Fruit fly (Drosophila melanogaster) whole organism, prepupa: ENCODE measurements around the gene bero.

Experiments
- Blimp-1 ChIP-seq: fragments of 200-800 bp; sonication (Bioruptor generic); optimal IDR thresholded peaks from 3 replicates; lab custom pipeline; 2017; ENCODE audit warnings: missing biosample characterization, missing genetic modification characterization, mild to moderate bottlenecking, moderate library complexity, missing genetic modification reagents
- CG11294 ChIP-seq: fragments of 200-800 bp; sonication (Bioruptor generic); IDR thresholded peaks from 2 replicates; pipeline ENCODE4 v1.3.6; 2022; ENCODE audit warnings: missing biosample characterization, missing genetic modification characterization
- CG11762 ChIP-seq: fragments of 200-800 bp; sonication (Bioruptor generic); optimal IDR thresholded peaks from 3 replicates; lab custom pipeline; 2016; ENCODE audit warnings: missing biosample characterization, missing genetic modification characterization; ENCODE audit not compliant: insufficient read depth
- CG15336 ChIP-seq: fragments of 200-800 bp; sonication (Bioruptor generic); IDR thresholded peaks from 2 replicates; pipeline ENCODE4 v1.3.6; 2022; ENCODE audit warnings: missing biosample characterization, missing genetic modification characterization
- CG16779 ChIP-seq: fragments of 200-800 bp; sonication (Bioruptor generic); optimal IDR thresholded peaks from 3 replicates; lab custom pipeline; 2017; ENCODE audit warnings: missing biosample characterization, mild to moderate bottlenecking, missing genetic modification characterization
- CG3032 ChIP-seq: fragments of 200-800 bp; optimal IDR thresholded peaks from 2 replicates; lab custom pipeline; 2019; ENCODE audit warnings: missing biosample characterization, mild to moderate bottlenecking, missing genetic modification characterization, moderate library complexity
- CG3919 ChIP-seq: fragments of 200-800 bp; sonication (Bioruptor generic); optimal IDR thresholded peaks from 3 replicates; lab custom pipeline; 2016; ENCODE audit warnings: missing biosample characterization, missing genetic modification characterization
- CG4318 ChIP-seq: fragments of 200-800 bp; sonication (Bioruptor generic); optimal IDR thresholded peaks from 3 replicates; lab custom pipeline; 2017; ENCODE audit warnings: missing biosample characterization, mild to moderate bottlenecking, missing genetic modification characterization
- CG6163 ChIP-seq: fragments of 200-800 bp; sonication (Bioruptor generic); IDR thresholded peaks from 3 replicates; pipeline ENCODE4 v1.3.6; 2022; ENCODE audit warnings: missing biosample characterization, missing genetic modification characterization
- CG6792 ChIP-seq: fragments of 200-800 bp; sonication (Bioruptor generic); optimal IDR thresholded peaks from 3 replicates; lab custom pipeline; 2016; ENCODE audit warnings: missing biosample characterization, missing genetic modification characterization
- CG6854 ChIP-seq: fragments of 200-800 bp; sonication (Bioruptor generic); optimal IDR thresholded peaks from 2 replicates; lab custom pipeline; 2017; ENCODE audit warnings: missing biosample characterization, mild to moderate bottlenecking, missing genetic modification characterization
- CG7368 ChIP-seq: fragments of 200-800 bp; sonication (Bioruptor generic); optimal IDR thresholded peaks from 3 replicates; lab custom pipeline; 2016; ENCODE audit warnings: missing biosample characterization, missing genetic modification characterization
- CG8319 ChIP-seq: fragments of 200-800 bp; sonication (Bioruptor generic); optimal IDR thresholded peaks from 3 replicates; lab custom pipeline; 2016; ENCODE audit warnings: missing biosample characterization, missing genetic modification characterization
- CG9139 ChIP-seq: fragments of 200-800 bp; sonication (Bioruptor generic); optimal IDR thresholded peaks from 3 replicates; lab custom pipeline; 2017; ENCODE audit warnings: missing biosample characterization, mild to moderate bottlenecking, missing genetic modification characterization
- Eip78C ChIP-seq: fragments of 200-800 bp; sonication (Bioruptor generic); peaks from one replicate; lab custom pipeline; 2016; ENCODE audit warnings: missing biosample characterization, missing genetic modification characterization
- Ets96B ChIP-seq: fragments of 200-800 bp; optimal IDR thresholded peaks from 2 replicates; lab custom pipeline; 2019; ENCODE audit warnings: missing biosample characterization, mild to moderate bottlenecking, missing genetic modification characterization, moderate library complexity
- Hr38 ChIP-seq: sonication (Bioruptor generic); optimal IDR thresholded peaks from 2 replicates; lab custom pipeline; 2016; ENCODE audit warnings: missing biosample characterization, missing genetic modification characterization
- Hr39 ChIP-seq: fragments of 200-800 bp; sonication (Bioruptor generic); optimal IDR thresholded peaks from 2 replicates; lab custom pipeline; 2016; ENCODE audit warnings: missing biosample characterization, missing genetic modification characterization
- Met ChIP-seq: fragments of 200-800 bp; sonication (Bioruptor generic); optimal IDR thresholded peaks from 3 replicates; lab custom pipeline; 2016; ENCODE audit warnings: missing biosample characterization, missing genetic modification characterization
- achi ChIP-seq: fragments of 200-800 bp; sonication (Bioruptor generic); optimal IDR thresholded peaks from 3 replicates; lab custom pipeline; 2016; ENCODE audit warnings: missing biosample characterization, missing genetic modification characterization
- cyc ChIP-seq: fragments of 200-800 bp; sonication (Bioruptor generic); optimal IDR thresholded peaks from 3 replicates; lab custom pipeline; 2016; ENCODE audit warnings: missing biosample characterization, missing genetic modification characterization
- dac ChIP-seq: fragments of 200-800 bp; sonication (Bioruptor generic); optimal IDR thresholded peaks from 2 replicates; lab custom pipeline; 2017; ENCODE audit warnings: missing biosample characterization, mild to moderate bottlenecking, missing genetic modification characterization
- dsx ChIP-seq: fragments of 200-800 bp; optimal IDR thresholded peaks from 3 replicates; lab custom pipeline; 2019; ENCODE audit warnings: missing biosample characterization, mild to moderate bottlenecking, missing genetic modification characterization, moderate library complexity; ENCODE audit not compliant: poor library complexity, severe bottlenecking
- eg ChIP-seq: fragments of 200-800 bp; sonication (Bioruptor generic); IDR thresholded peaks from 3 replicates; pipeline ENCODE4 v1.3.6; 2022; ENCODE audit warnings: missing biosample characterization, missing genetic modification characterization
- esn ChIP-seq: fragments of 200-800 bp; sonication (Bioruptor generic); optimal IDR thresholded peaks from 2 replicates; lab custom pipeline; 2016; ENCODE audit warnings: missing biosample characterization, mild to moderate bottlenecking, missing genetic modification characterization, moderate library complexity
- fd59A ChIP-seq: fragments of 200-800 bp; sonication (Bioruptor generic); optimal IDR thresholded peaks from 2 replicates; lab custom pipeline; 2017; ENCODE audit warnings: missing biosample characterization, mild to moderate bottlenecking, missing genetic modification characterization, missing genetic modification reagents
- fkh ChIP-seq: fragments of 200-800 bp; sonication (Bioruptor generic); optimal IDR thresholded peaks from 3 replicates; lab custom pipeline; 2017; ENCODE audit warnings: missing biosample characterization, mild to moderate bottlenecking, missing genetic modification characterization, moderate library complexity
- lz ChIP-seq: fragments of 200-800 bp; sonication (Bioruptor generic); optimal IDR thresholded peaks from 3 replicates; lab custom pipeline; 2016; ENCODE audit warnings: missing biosample characterization, missing genetic modification characterization
- net ChIP-seq: fragments of 200-800 bp; sonication (Bioruptor generic); optimal IDR thresholded peaks from 3 replicates; lab custom pipeline; 2016; ENCODE audit warnings: missing biosample characterization, missing genetic modification characterization
- svp ChIP-seq: fragments of 200-800 bp; sonication (Bioruptor generic); peaks from one replicate; lab custom pipeline; 2016; ENCODE audit warnings: missing biosample characterization, missing genetic modification characterization
- vri ChIP-seq: fragments of 200-800 bp; sonication (Bioruptor generic); optimal IDR thresholded peaks from 3 replicates; lab custom pipeline; 2016; ENCODE audit warnings: missing biosample characterization, mild to moderate bottlenecking, missing genetic modification characterization

The bero gene

dm6 chr2L:20896681-20897341, 38.3 kb downstream of the bero start:
- TF ChIP-seq CG3032: no peak
- peak; percentile 13 for TF ChIP-seq Eip78C
- peak; percentile 76 for TF ChIP-seq fkh (GFP tag; lab: Kevin White, UChicago)
- TF ChIP-seq, all 60 proteins: peak for 2

- no peak for TF ChIP-seq vri (GFP tag; lab: Kevin White, UChicago)
- no peak for TF ChIP-seq lz (GFP tag; lab: Kevin White, UChicago)
- TF ChIP-seq CG16779: no peak
Observed at dm6 chr2L:20898478-20899075, 40.1 kb downstream of the bero start.

dm6 chr2L:20904327-20904726, 45.8 kb downstream of the bero start:
- TF ChIP-seq dsx (GFP tag; lab: Kevin White, UChicago) (no peak), Hr38 (no peak), cyc (GFP tag; lab: Kevin White, UChicago) (no peak), Blimp-1 (GFP tag; lab: Kevin White, UChicago) (no peak), CG4318 (no peak), Met (GFP tag; lab: Kevin White, UChicago) (no peak), achi (GFP tag; lab: Kevin White, UChicago) (no peak), Ets96B (tag; lab: Kevin White, UChicago) (no peak), esn (GFP tag; lab: Kevin White, UChicago) (no peak), svp (GFP tag; lab: Kevin White, UChicago) (no peak), CG3032 (no peak)

- TF ChIP-seq CG11762 (GFP tag; lab: Kevin White, UChicago) (no peak), CG6792 (GFP tag; lab: Kevin White, UChicago) (no peak), CG15336 (GFP tag; lab: Robert Waterston, UW) (no peak), CG16779 (no peak), dac (no peak), Met (GFP tag; lab: Kevin White, UChicago) (no peak), CG6163 (GFP tag; lab: Robert Waterston, UW) (no peak), net (GFP tag; lab: Kevin White, UChicago) (no peak), CG11294 (GFP tag; lab: Robert Waterston, UW) (no peak), CG8319 (GFP tag; lab: Kevin White, UChicago) (no peak)
Observed at dm6 chr2L:20905025-20905424, 46.5 kb downstream of the bero start.

- TF ChIP-seq Hr38: no peak
- TF ChIP-seq eg (GFP tag; lab: Robert Waterston, UW): peak; percentile 37; the same call in 1 of the 3 replicates
- TF ChIP-seq CG3032: no peak
- no peak for TF ChIP-seq CG6792 (GFP tag; lab: Kevin White, UChicago)
- peak; percentile 76 for TF ChIP-seq Blimp-1 (GFP tag; lab: Kevin White, UChicago)
- no peak for TF ChIP-seq Hr39 (GFP tag; lab: Kevin White, UChicago)
- TF ChIP-seq Eip78C: peak; percentile 41
- TF ChIP-seq CG7368 (GFP tag; lab: Kevin White, UChicago): no peak
- TF ChIP-seq Met (GFP tag; lab: Kevin White, UChicago): no peak
- TF ChIP-seq CG6854 (GFP tag; lab: Kevin White, UChicago): peak; percentile 55
Observed at dm6 chr2L:20907995-20908654, 49.6 kb downstream of the bero start.

- TF ChIP-seq CG9139 (GFP tag; lab: Kevin White, UChicago) (no peak), fd59A (GFP tag; lab: Kevin White, UChicago) (no peak), dsx (GFP tag; lab: Kevin White, UChicago) (no peak), CG3919 (GFP tag; lab: Kevin White, UChicago) (no peak), CG6792 (GFP tag; lab: Kevin White, UChicago) (no peak)
Observed at dm6 chr2L:20909301-20909700, 50.8 kb downstream of the bero start.
